Worm (Caenorhabditis elegans) whole organism, midembryonic: Measurements from ENCODE around the gene D2089.8.

Source experiments
- T22C8.4 ChIP-seq: fragments of 200-800 bp; sonication (Bioruptor generic); IDR thresholded peaks from 2 replicates; pipeline ENCODE4 v1.3.6; 2022; ENCODE audit warnings: missing genetic modification characterization, missing compliant biosample characterization
- cog-1 ChIP-seq: sonication (generic microtip); optimal IDR thresholded peaks from 2 replicates; lab custom pipeline; 2016; ENCODE audit warnings: missing genetic modification characterization, missing compliant biosample characterization
- flt-1 ChIP-seq: fragments of 200-800 bp; sonication (Bioruptor generic); IDR thresholded peaks from 2 replicates; pipeline ENCODE4 v1.3.6; 2022; ENCODE audit warnings: missing genetic modification characterization, missing compliant biosample characterization
- klf-2 ChIP-seq: fragments of 200-800 bp; sonication (Bioruptor generic); conservative IDR thresholded peaks from 2 replicates; pipeline ENCODE4 v1.3.6; 2022; ENCODE audit warnings: missing genetic modification reagents, missing genetic modification characterization, missing compliant biosample characterization
- med-1 ChIP-seq: sonication (generic microtip); optimal IDR thresholded peaks from 2 replicates; lab custom pipeline; 2017; ENCODE audit warnings: missing genetic modification characterization, mild to moderate bottlenecking, missing compliant biosample characterization, antibody characterized with exemption, missing genetic modification reagents; ENCODE audit not compliant: insufficient read depth
- ref-1 ChIP-seq: fragments of 200-800 bp; sonication (Bioruptor generic); conservative IDR thresholded peaks from 2 replicates; pipeline ENCODE4 v1.3.6; 2022; ENCODE audit warnings: missing genetic modification reagents, missing genetic modification characterization, missing compliant biosample characterization
- tab-1 ChIP-seq: fragments of 200-800 bp; sonication (Bioruptor generic); IDR thresholded peaks from 2 replicates; pipeline ENCODE4 v1.3.6; 2022; ENCODE audit warnings: missing genetic modification characterization, missing compliant biosample characterization
- ztf-23 ChIP-seq: fragments of 200-800 bp; sonication (Bioruptor generic); IDR thresholded peaks from 2 replicates; pipeline ENCODE4 v1.3.6; 2022; ENCODE audit warnings: missing genetic modification reagents, missing genetic modification characterization, missing compliant biosample characterization
- ztf-29 ChIP-seq: fragments of 200-800 bp; sonication (Bioruptor generic); IDR thresholded peaks from 2 replicates; pipeline ENCODE4 v1.3.6; 2022; ENCODE audit warnings: missing genetic modification reagents, missing genetic modification characterization, missing compliant biosample characterization

D2089.8 gene

DNA sequence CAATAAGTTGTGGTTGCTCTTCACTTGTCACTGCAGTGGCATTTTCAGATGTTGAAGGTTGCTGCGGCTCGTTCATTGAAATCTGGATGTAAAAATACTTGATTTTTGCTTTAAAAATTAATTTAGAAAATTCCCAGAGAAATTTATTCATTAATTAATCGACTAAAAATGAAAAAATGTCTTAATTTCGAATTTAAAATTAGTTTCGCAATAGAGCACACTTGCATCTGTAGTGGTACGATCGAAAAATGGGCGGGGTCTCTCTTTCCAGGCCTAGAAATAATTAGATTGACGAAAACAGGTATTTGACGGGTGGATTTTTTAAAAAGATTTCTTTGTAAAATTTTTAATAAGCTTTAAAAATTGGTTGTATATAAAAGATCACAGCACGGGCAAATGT, at the start of gene D2089.8:
Gene D2089.8 (minus strand): TSS at position 84 of the 400 bp plus-strand sequence.
- TF ChIP-seq flt-1 (GFP tag; lab: Robert Waterston, UW) (no peak), ref-1 (no peak), med-1 (GFP tag; lab: Kevin White, UChicago) (no peak), ztf-29 (GFP tag; lab: Robert Waterston, UW) (no peak), tab-1 (GFP tag; lab: Robert Waterston, UW) (no peak), klf-2 (GFP tag; lab: Robert Waterston, UW) (no peak), T22C8.4 (no peak), cog-1 (tag; lab: Kevin White, UChicago) (no peak), ztf-23 (GFP tag; lab: Robert Waterston, UW) (no peak)

- no peak for TF ChIP-seq ref-1
- no peak for TF ChIP-seq ztf-29 (GFP tag; lab: Robert Waterston, UW)
- no peak for TF ChIP-seq tab-1 (GFP tag; lab: Robert Waterston, UW)
- no peak for TF ChIP-seq ztf-23 (GFP tag; lab: Robert Waterston, UW)
- TF ChIP-seq flt-1 (GFP tag; lab: Robert Waterston, UW), result no peak
- TF ChIP-seq med-1 (GFP tag; lab: Kevin White, UChicago), result no peak
- TF ChIP-seq cog-1 (tag; lab: Kevin White, UChicago), result no peak
- no peak for TF ChIP-seq klf-2 (GFP tag; lab: Robert Waterston, UW)
- no peak for TF ChIP-seq T22C8.4
Measured at ce11 chrII:10708660-10709059, 46.1 kb upstream of the D2089.8 start, which contains the start of gene bli-1. Gene bli-1, plus strand, starts transcription at chrII:10708960.

- TF ChIP-seq klf-2 (GFP tag; lab: Robert Waterston, UW) (no peak), ztf-23 (GFP tag; lab: Robert Waterston, UW) (no peak), ref-1 (no peak), ztf-29 (GFP tag; lab: Robert Waterston, UW) (no peak), med-1 (GFP tag; lab: Kevin White, UChicago) (no peak), cog-1 (tag; lab: Kevin White, UChicago) (no peak), tab-1 (GFP tag; lab: Robert Waterston, UW) (no peak), T22C8.4 (no peak)
Measured at ce11 chrII:10707439-10708096, 45.0 kb upstream of the D2089.8 start.

- no peak for TF ChIP-seq T22C8.4
- TF ChIP-seq ztf-23 (GFP tag; lab: Robert Waterston, UW), result no peak
- no peak for TF ChIP-seq klf-2 (GFP tag; lab: Robert Waterston, UW)
Measured at ce11 chrII:10706901-10707300, 44.3 kb upstream of the D2089.8 start, which contains the start of gene col-80. Gene col-80, plus strand, starts transcription at chrII:10707201.

DNA sequence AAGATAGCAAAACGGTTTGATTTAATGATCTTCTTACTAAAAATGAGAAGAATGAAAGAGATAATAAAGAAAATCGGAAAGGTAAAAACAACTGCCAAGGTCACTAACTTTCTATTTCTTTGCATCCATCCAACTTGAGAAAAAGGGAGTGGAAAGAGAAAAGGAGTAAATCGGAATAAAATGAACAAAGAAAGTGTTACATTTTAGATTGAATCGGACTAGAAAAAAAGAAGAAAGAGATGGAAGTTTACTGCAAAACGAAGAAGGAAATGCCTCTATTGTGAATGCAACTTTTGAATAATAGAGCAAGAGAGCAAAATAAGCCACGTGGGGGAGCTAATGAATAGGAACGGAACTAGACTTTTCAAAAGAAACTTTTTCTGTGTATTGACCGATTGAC, 43.5 kb upstream of the D2089.8 start:
- TF ChIP-seq T22C8.4 (no peak), flt-1 (GFP tag; lab: Robert Waterston, UW) (no peak), tab-1 (GFP tag; lab: Robert Waterston, UW) (no peak), klf-2 (GFP tag; lab: Robert Waterston, UW) (no peak), ztf-29 (GFP tag; lab: Robert Waterston, UW) (no peak), med-1 (GFP tag; lab: Kevin White, UChicago) (no peak), ztf-23 (GFP tag; lab: Robert Waterston, UW) (no peak), cog-1 (tag; lab: Kevin White, UChicago) (no peak), ref-1 (no peak)

- TF ChIP-seq flt-1 (GFP tag; lab: Robert Waterston, UW), result no peak
- TF ChIP-seq ref-1, result no peak
- TF ChIP-seq med-1 (GFP tag; lab: Kevin White, UChicago), result no peak
- TF ChIP-seq tab-1 (GFP tag; lab: Robert Waterston, UW), result no peak
- TF ChIP-seq klf-2 (GFP tag; lab: Robert Waterston, UW), result no peak
- no peak for TF ChIP-seq T22C8.4
- no peak for TF ChIP-seq ztf-29 (GFP tag; lab: Robert Waterston, UW)
- no peak for TF ChIP-seq ztf-23 (GFP tag; lab: Robert Waterston, UW)
- no peak for TF ChIP-seq cog-1 (tag; lab: Kevin White, UChicago)
Measured at ce11 chrII:10705347-10705996, 42.9 kb upstream of the D2089.8 start.

DNA sequence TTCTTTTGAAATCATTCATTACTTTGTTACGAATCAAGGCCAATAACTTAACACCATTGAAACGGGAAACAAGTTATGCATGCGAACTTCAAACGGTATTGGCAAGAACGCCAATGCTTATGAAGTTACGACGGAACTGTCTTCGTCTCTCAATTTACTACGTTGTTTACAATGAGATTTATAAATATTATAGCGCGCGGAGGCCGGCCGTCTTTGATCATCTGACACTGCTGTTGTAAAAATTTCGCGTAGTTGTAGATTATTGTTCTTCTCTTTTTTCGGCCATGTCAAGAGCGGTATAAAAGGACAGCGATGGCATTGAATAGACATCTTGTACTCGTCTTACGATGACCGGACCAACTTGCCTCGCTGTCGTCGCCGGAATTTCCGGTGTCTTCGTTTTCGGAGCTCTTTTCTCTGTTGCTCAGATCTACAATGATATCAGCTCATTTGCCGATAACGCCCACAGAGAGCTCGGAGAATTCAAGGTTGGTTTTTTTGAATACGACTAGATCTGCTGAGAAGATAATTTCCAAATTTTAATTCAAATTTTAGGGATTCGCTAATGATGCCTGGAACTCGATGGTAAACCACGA, 42.1 kb upstream of the D2089.8 start, which contains the start of gene col-39:
Gene col-39 (plus strand): TSS at position 342 of the 596 bp plus-strand sequence.
- TF ChIP-seq klf-2 (GFP tag; lab: Robert Waterston, UW), result no peak
- TF ChIP-seq cog-1 (tag; lab: Kevin White, UChicago), result no peak
- no peak for TF ChIP-seq flt-1 (GFP tag; lab: Robert Waterston, UW)
- TF ChIP-seq ztf-23 (GFP tag; lab: Robert Waterston, UW), result no peak
- no peak for TF ChIP-seq ztf-29 (GFP tag; lab: Robert Waterston, UW)
- no peak for TF ChIP-seq med-1 (GFP tag; lab: Kevin White, UChicago)
- TF ChIP-seq T22C8.4, result no peak
- TF ChIP-seq tab-1 (GFP tag; lab: Robert Waterston, UW), result no peak
- no peak for TF ChIP-seq ref-1

ce11 chrII:10703594-10704384, 41.2 kb upstream of the D2089.8 start, which contains the start of gene col-79:
Gene col-79, plus strand, starts transcription at chrII:10703613.
- TF ChIP-seq ztf-23 (GFP tag; lab: Robert Waterston, UW), result 0 out of 2 replicates have a peak, but pooled peaks have one; percentile 23
- TF ChIP-seq ztf-29 (GFP tag; lab: Robert Waterston, UW), result no peak
